Worm (Caenorhabditis elegans): ENCODE data around the gene madf-9.

DNA sequence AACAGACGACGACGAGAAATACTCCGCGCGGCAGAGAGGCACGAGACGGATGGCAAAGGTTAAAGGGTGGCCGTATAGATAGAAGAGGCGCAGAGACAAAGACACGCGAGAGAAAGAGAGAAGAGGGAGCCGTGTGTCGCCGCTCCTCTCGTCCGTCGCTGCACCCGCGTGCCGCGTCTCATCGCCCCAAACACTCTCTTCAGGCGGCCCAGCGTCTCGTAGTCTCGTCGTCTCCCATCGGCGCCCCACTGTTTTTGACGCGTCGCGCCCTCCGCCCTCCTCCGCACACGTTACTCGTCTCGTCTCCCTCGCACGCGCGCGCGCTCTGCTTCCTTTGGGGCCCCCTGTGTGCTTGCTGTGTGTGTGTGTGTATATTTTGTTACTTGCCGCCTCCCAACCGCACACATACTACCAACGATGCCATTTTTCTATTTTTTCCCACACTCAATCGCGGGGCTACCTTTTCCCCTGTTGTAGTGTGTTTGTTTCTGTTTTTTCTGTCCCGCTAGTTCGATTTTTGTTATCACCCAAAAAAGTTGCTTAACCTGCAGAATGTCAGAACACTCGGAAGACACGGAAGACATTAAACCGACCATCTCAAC lies at the start of gene madf-9:
- TF ChIP-seq hnd-1 (tag; optimal IDR thresholded peaks at IDR 0.05) (no peak), ama-1 (optimal IDR thresholded peaks at IDR 0.05) (no peak), flt-1 (GFP tag; IDR thresholded peaks at IDR 0.05) (no peak), sea-1 (GFP tag; conservative IDR thresholded peaks at IDR 0.05) (no peak), hmbx-1 (tag; optimal IDR thresholded peaks at IDR 0.05) (no peak), pes-1 (GFP tag; IDR thresholded peaks at IDR 0.05) (no peak), ets-7 (tag; optimal IDR thresholded peaks at IDR 0.05) (no peak), hmg-4 (GFP tag; optimal IDR thresholded peaks at IDR 0.05) (no peak), aly-1 (tag; optimal IDR thresholded peaks at IDR 0.05) (no peak), B0310.2 (tag; optimal IDR thresholded peaks at IDR 0.05) (no peak)

All from whole organism, early embryonic.